Worm (Caenorhabditis elegans) whole organism, L3 larva: ENCODE results near the gene C46F11.4.

Source experiments
- R02D3.7 ChIP-seq: fragments of 150-350 bp; optimal IDR thresholded peaks from 2 replicates; lab custom pipeline; 2014; ENCODE audit warnings: missing biosample characterization, missing genetic modification characterization
- ceh-16 ChIP-seq: sonication (generic microtip); optimal IDR thresholded peaks from 2 replicates; lab custom pipeline; 2017; ENCODE audit warnings: missing biosample characterization, missing genetic modification characterization
- ceh-28 ChIP-seq: fragments of 150-350 bp; optimal IDR thresholded peaks from 2 replicates; lab custom pipeline; 2014; ENCODE audit warnings: missing biosample characterization, missing genetic modification reagents, missing genetic modification characterization
- ceh-82 ChIP-seq: fragments of 150-350 bp; optimal IDR thresholded peaks from 2 replicates; lab custom pipeline; 2014; ENCODE audit warnings: missing biosample characterization, missing genetic modification characterization
- daf-12 ChIP-seq: fragments of 150-350 bp; optimal IDR thresholded peaks from 2 replicates; lab custom pipeline; 2014; ENCODE audit warnings: missing biosample characterization, missing genetic modification reagents, missing genetic modification characterization
- egl-27 ChIP-seq: sonication (generic microtip); optimal IDR thresholded peaks from 4 replicates; lab custom pipeline; 2017; ENCODE audit warnings: missing biosample characterization, missing genetic modification reagents, missing genetic modification characterization
- egl-5 ChIP-seq: fragments of 150-350 bp; optimal IDR thresholded peaks from 2 replicates; lab custom pipeline; 2017; ENCODE audit warnings: missing biosample characterization, missing genetic modification reagents, missing genetic modification characterization, inconsistent platforms
- elt-1 ChIP-seq: fragments of 150-350 bp; optimal IDR thresholded peaks from 2 replicates; lab custom pipeline; 2014; ENCODE audit warnings: missing biosample characterization, missing genetic modification characterization
- elt-3 ChIP-seq, 3 experiments: fragments of 150-350 bp in 1 of 3; sonication (generic microtip) in 2 of 3; optimal IDR thresholded peaks; 2 replicates in 2 of 3; 4 replicates in 1 of 3; lab custom pipeline; 2014 to 2017; ENCODE audit warnings: missing biosample characterization in 3 of 3, missing genetic modification characterization in 3 of 3
- fos-1 ChIP-seq: fragments of 150-350 bp; optimal IDR thresholded peaks from 2 replicates; lab custom pipeline; 2014; ENCODE audit warnings: missing biosample characterization, missing genetic modification characterization
- jun-1 ChIP-seq: fragments of 150-350 bp; optimal IDR thresholded peaks from 2 replicates; lab custom pipeline; 2014; ENCODE audit warnings: missing biosample characterization, missing genetic modification reagents, missing genetic modification characterization
- lin-39 ChIP-seq: fragments of 150-350 bp; optimal IDR thresholded peaks from 2 replicates; lab custom pipeline; 2018; ENCODE audit warnings: missing biosample characterization, missing genetic modification reagents, missing genetic modification characterization
- lsy-12 ChIP-seq: sonication (generic microtip); optimal IDR thresholded peaks from 2 replicates; lab custom pipeline; 2016; ENCODE audit warnings: mild to moderate bottlenecking, missing genetic modification characterization, missing compliant biosample characterization
- mml-1 ChIP-seq: fragments of 150-350 bp; sonication (generic microtip); optimal IDR thresholded peaks from 3 replicates; lab custom pipeline; 2014; ENCODE audit warnings: missing biosample characterization, missing genetic modification characterization
- nfya-1 ChIP-seq: sonication (generic microtip); optimal IDR thresholded peaks from 2 replicates; lab custom pipeline; 2017; ENCODE audit warnings: missing genetic modification characterization, mild to moderate bottlenecking, missing compliant biosample characterization, antibody characterized with exemption, moderate library complexity; ENCODE audit not compliant: insufficient read depth
- nhr-11 ChIP-seq: fragments of 150-350 bp; optimal IDR thresholded peaks from 2 replicates; lab custom pipeline; 2014; ENCODE audit warnings: missing biosample characterization, missing genetic modification characterization
- nhr-12 ChIP-seq: fragments of 150-350 bp; optimal IDR thresholded peaks from 2 replicates; lab custom pipeline; 2014; ENCODE audit warnings: missing biosample characterization, missing genetic modification characterization
- nhr-23 ChIP-seq: fragments of 150-350 bp; optimal IDR thresholded peaks from 2 replicates; lab custom pipeline; 2014; ENCODE audit warnings: missing biosample characterization, missing genetic modification reagents, missing genetic modification characterization
- nhr-237 ChIP-seq: fragments of 150-350 bp; optimal IDR thresholded peaks from 2 replicates; lab custom pipeline; 2014; ENCODE audit warnings: missing biosample characterization, missing genetic modification characterization
- nhr-28 ChIP-seq: fragments of 150-350 bp; optimal IDR thresholded peaks from 2 replicates; lab custom pipeline; 2014; ENCODE audit warnings: missing biosample characterization, missing genetic modification characterization
- nhr-43 ChIP-seq: sonication (generic microtip); optimal IDR thresholded peaks from 2 replicates; lab custom pipeline; 2016; ENCODE audit warnings: mild to moderate bottlenecking, missing genetic modification characterization, missing compliant biosample characterization; ENCODE audit not compliant: poor library complexity, severe bottlenecking
- nhr-67 ChIP-seq: fragments of 150-350 bp; optimal IDR thresholded peaks from 2 replicates; lab custom pipeline; 2014; ENCODE audit warnings: missing biosample characterization, missing genetic modification characterization
- nhr-77 ChIP-seq: fragments of 150-350 bp; optimal IDR thresholded peaks from 2 replicates; lab custom pipeline; 2014; ENCODE audit warnings: missing biosample characterization, missing genetic modification characterization
- pqm-1 ChIP-seq: fragments of 150-350 bp; optimal IDR thresholded peaks from 2 replicates; lab custom pipeline; 2017; ENCODE audit warnings: missing biosample characterization, missing genetic modification characterization, inconsistent platforms
- skn-1 ChIP-seq: fragments of 150-350 bp; optimal IDR thresholded peaks from 2 replicates; lab custom pipeline; 2014; ENCODE audit warnings: missing biosample characterization, missing genetic modification characterization
- snpc-4 ChIP-seq: fragments of 150-350 bp; optimal IDR thresholded peaks from 2 replicates; lab custom pipeline; 2014; ENCODE audit warnings: missing biosample characterization, missing genetic modification characterization
- unc-39 ChIP-seq: sonication (generic microtip); optimal IDR thresholded peaks from 4 replicates; lab custom pipeline; 2017; ENCODE audit warnings: missing biosample characterization, missing genetic modification characterization
- unc-62 ChIP-seq: fragments of 150-350 bp; sonication (generic microtip); optimal IDR thresholded peaks from 4 replicates; lab custom pipeline; 2014; ENCODE audit warnings: missing biosample characterization, missing genetic modification reagents, missing genetic modification characterization
- zag-1 ChIP-seq: fragments of 150-350 bp; optimal IDR thresholded peaks from 2 replicates; lab custom pipeline; 2014; ENCODE audit warnings: missing biosample characterization, missing genetic modification characterization
- ztf-11 ChIP-seq: fragments of 150-350 bp; optimal IDR thresholded peaks from 2 replicates; lab custom pipeline; 2014; ENCODE audit warnings: missing biosample characterization, missing genetic modification characterization

C46F11.4 gene

DNA sequence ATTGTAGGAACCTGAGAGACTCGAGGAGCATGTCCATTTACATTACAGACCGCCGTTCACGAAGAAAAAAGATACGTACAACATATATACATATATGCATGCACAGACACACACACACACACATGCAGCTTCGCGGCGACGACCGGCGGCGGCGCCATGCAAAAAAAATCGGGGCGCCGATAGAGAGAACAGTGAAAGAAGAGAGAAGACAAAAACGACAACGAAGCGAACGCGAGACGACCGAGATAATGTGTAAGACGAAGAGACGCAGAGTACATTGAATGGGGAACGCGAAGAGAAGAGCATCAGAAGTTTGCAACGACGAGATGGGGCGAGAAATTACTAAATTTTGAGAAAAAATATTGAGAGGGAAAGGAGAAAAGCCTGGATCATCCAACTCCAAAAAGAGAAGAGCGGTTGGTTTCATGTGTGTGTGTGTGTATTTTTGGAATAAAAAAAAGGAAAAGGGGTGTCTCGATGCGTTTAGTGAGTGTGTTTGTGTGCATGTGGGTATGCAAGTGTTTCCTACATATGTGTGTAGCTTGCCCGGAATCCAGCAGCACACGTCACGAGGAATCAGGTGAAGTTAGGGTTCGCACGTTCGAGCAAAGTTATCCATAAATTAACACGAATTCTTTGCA, 44.4 kb downstream of the C46F11.4 start (continued):
- TF ChIP-seq elt-3 (tag; optimal IDR thresholded peaks at IDR 0.05; lab: Kevin White, UChicago) (no peak), lsy-12 (no peak), skn-1 (tag; lab: Kevin White, UChicago) (no peak), unc-62 (GFP tag; lab: Kevin White, UChicago) (no peak), nhr-237 (no peak), snpc-4 (peak; percentile 14), R02D3.7 (tag; lab: Kevin White, UChicago) (no peak), jun-1 (no peak), egl-5 (peak; percentile 40), nhr-43 (tag; lab: Kevin White, UChicago) (no peak), unc-39 (no peak), zag-1 (tag; lab: Kevin White, UChicago) (no peak), nhr-12 (tag; lab: Kevin White, UChicago) (no peak), nhr-77 (tag; lab: Kevin White, UChicago) (no peak), fos-1 (tag; lab: Kevin White, UChicago) (no peak)

- TF ChIP-seq elt-1 (tag; lab: Kevin White, UChicago) = no peak
- peak; percentile 88 for TF ChIP-seq nfya-1 (tag; lab: Kevin White, UChicago)
Measured at ce11 chrIII:3612882-3613479, 51.1 kb downstream of the C46F11.4 start.

DNA sequence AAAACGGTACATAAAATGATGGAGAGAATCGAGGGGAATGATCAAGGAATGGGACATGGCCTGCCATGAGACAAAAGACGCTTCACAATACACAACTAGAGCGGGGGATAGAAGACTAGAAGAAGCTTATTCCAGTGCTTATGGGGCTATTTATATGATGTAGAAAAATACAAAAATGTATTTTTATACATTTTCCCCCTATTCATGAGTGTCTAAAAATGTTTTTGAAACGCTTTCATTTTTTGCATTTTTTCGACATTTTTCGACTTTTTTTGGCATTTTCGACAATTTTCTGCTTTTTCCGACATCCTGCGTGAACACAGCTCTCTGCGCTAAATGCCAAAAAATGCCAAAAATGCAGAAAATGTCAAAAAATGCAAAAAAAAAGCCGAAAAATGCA, 51.7 kb downstream of the C46F11.4 start:
- no peak for TF ChIP-seq pqm-1 (tag; lab: Kevin White, UChicago)
- TF ChIP-seq nhr-11 (tag; lab: Kevin White, UChicago) = no peak
- no peak for TF ChIP-seq ceh-82 (tag; lab: Kevin White, UChicago)
- TF ChIP-seq nhr-23 (tag; lab: Kevin White, UChicago) = no peak
- TF ChIP-seq egl-27 = no peak
- TF ChIP-seq fos-1 (tag; lab: Kevin White, UChicago) = no peak
- no peak for TF ChIP-seq ceh-28
- TF ChIP-seq nhr-28 (tag; lab: Kevin White, UChicago) = no peak
- TF ChIP-seq unc-62 (GFP tag; lab: Kevin White, UChicago) = no peak
- TF ChIP-seq ztf-11 = no peak
- no peak for TF ChIP-seq daf-12 (tag; lab: Kevin White, UChicago)
- no peak for TF ChIP-seq elt-3 (tag; optimal IDR thresholded peaks at IDR 0.05; lab: Kevin White, UChicago)
- TF ChIP-seq skn-1 (tag; lab: Kevin White, UChicago) = no peak
- no peak for TF ChIP-seq ceh-16 (tag; lab: Kevin White, UChicago)
- no peak for TF ChIP-seq nhr-12 (tag; lab: Kevin White, UChicago)
- TF ChIP-seq egl-5 = no peak
- no peak for TF ChIP-seq nhr-67 (tag; lab: Kevin White, UChicago)
- TF ChIP-seq lin-39 (tag; lab: Kevin White, UChicago) = no peak
- no peak for TF ChIP-seq mml-1
